Worm (Caenorhabditis elegans): ENCODE measurements around the gene T19C4.5.
A peak's percentile ranks its signal among the peaks of the same experiment; 100 is the strongest.

T19C4.5 gene

DNA sequence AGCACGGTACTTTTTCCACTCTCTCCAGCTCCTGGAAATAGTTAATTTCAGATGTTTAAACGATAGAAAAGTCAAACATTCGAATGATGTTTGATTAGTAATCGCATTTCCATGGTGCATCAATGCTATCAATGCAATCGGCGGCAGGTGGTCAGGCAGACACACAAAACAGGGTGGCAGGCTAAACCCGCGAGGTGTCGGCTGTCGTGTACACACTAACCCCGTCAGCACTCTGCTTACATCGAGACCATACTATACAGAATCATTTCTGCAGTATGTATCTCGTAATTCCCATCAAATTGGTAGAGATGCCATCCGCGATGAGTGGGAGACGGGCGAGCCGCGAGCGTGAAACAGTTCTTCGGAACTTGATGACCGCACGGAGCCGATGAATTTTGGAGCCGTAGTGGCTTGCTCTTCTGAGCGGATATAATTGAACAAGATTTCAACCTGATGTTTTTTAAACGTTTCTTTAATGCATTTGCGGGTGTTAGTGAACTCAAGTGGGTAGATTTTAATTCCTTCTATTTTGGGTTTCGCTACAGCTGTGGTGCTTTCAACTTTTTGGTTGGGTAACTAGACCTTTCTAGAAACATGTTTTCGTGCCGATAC lies 4.8 kb downstream of the T19C4.5 start:
- TF ChIP-seq rnt-1 (tag; optimal IDR thresholded peaks at IDR 0.05) = peak; percentile 82
- peak; percentile 13 for TF ChIP-seq nhr-77 (tag; optimal IDR thresholded peaks at IDR 0.05)
- 0 out of 2 replicates have a peak, but pooled peaks have one; percentile 2 for TF ChIP-seq ceh-88 (GFP tag; IDR thresholded peaks at IDR 0.05)
- peak in 4 of 6 experiments; percentile 16 to 55 (median 40) for TF ChIP-seq elt-3 (tag; optimal IDR thresholded peaks at IDR 0.05)
- peak; percentile 60 for TF ChIP-seq snu-23 (GFP tag; optimal IDR thresholded peaks at IDR 0.05)
- peak; percentile 46 for TF ChIP-seq grh-1 (GFP tag; IDR thresholded peaks at IDR 0.05)
- peak; percentile 82 for TF ChIP-seq nhr-71 (tag; optimal IDR thresholded peaks at IDR 0.05)
- TF ChIP-seq nhr-20 (tag; optimal IDR thresholded peaks at IDR 0.05) = peak; percentile 74
- TF ChIP-seq nhr-85 (tag) = peak; percentile 86
- peak; percentile 10 for TF ChIP-seq xbp-1 (tag; optimal IDR thresholded peaks at IDR 0.05)
- peak; percentile 32 for TF ChIP-seq lin-13 (GFP tag; optimal IDR thresholded peaks at IDR 0.05)
- peak; percentile 88 for TF ChIP-seq nhr-19 (GFP tag; conservative IDR thresholded peaks at IDR 0.05)
- TF ChIP-seq elt-2 (tag; optimal IDR thresholded peaks at IDR 0.05) = peak; percentile 93
- peak in 1 of 2 experiments; percentile 29 for TF ChIP-seq lin-35 (GFP tag; optimal IDR thresholded peaks at IDR 0.05)
- TF ChIP-seq swsn-7 (tag; optimal IDR thresholded peaks at IDR 0.05) = peak; percentile 65
- peak; percentile 17 for TF ChIP-seq lin-39 (tag; optimal IDR thresholded peaks at IDR 0.05)
- peak in 1 of 2 experiments; percentile 17 for TF ChIP-seq efl-1 (optimal IDR thresholded peaks at IDR 0.05)
- TF ChIP-seq efl-1 (GFP tag; optimal IDR thresholded peaks at IDR 0.05 in 1 of 2) = peak in 1 of 2 experiments; percentile 85
- TF ChIP-seq snpc-4 (tag; optimal IDR thresholded peaks at IDR 0.05) = peak; percentile 97
- TF ChIP-seq lsy-2 (tag; optimal IDR thresholded peaks at IDR 0.05) = peak in 1 of 2 experiments; percentile 11
- peak; percentile 64 for TF ChIP-seq lin-14 (GFP tag; optimal IDR thresholded peaks at IDR 0.05)
- peak in 1 of 2 experiments; percentile 16 for TF ChIP-seq mdl-1 (tag; optimal IDR thresholded peaks at IDR 0.05)
- TF ChIP-seq nhr-47 (tag; optimal IDR thresholded peaks at IDR 0.05) = peak; percentile 76
- TF ChIP-seq nhr-90 (tag; optimal IDR thresholded peaks at IDR 0.05; ENCODE audit: poor library complexity) = peak; percentile 82

DNA sequence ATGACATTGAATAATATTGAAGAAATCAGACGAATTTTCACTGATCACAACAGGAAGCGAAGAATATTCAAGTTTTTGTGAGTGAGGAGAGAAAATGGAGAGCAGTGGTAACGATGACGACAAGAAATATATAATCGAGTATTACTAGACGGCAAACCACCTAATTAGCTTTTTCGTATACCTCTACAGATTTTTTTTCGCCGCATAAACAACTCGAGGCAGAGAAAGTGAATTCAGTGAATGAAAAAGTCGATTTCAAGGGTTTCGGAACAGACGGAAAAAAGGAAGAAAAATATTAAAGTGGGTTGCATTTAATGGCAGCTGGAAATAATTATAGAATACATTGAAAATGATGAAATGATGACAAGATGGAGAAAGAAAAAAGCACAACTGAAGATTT lies 5.6 kb downstream of the T19C4.5 start, which contains the start of gene gpa-1:
gpa-1 (minus strand) TSS at position 101 of the 400 bp plus-strand sequence.
- TF ChIP-seq fos-1 (tag; optimal IDR thresholded peaks at IDR 0.05) = no peak
- no peak for TF ChIP-seq ama-1 (optimal IDR thresholded peaks at IDR 0.05)
- peak; percentile 20 for TF ChIP-seq fkh-8 (tag; optimal IDR thresholded peaks at IDR 0.05)
- TF ChIP-seq lin-13 (GFP tag; optimal IDR thresholded peaks at IDR 0.05) = no peak

DNA sequence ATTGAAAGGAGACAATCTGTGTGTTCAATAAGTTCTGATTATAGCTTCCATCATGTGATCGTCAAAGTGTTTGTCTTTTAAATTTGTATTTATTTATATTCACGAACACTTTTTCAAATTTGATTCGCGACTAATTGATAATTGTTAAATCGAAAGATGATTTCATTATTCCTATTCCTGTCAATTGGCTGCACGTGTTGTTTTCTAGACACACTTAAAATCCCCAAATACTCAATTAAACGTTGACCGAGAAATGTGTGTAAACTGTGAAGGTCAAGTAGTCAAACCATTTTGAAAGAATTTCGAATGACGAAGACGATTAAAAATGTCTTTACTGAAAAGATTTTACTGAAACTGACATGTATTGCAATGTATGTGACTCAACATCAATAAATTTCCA lies 8.9 kb downstream of the T19C4.5 start:
- TF ChIP-seq efl-1 (optimal IDR thresholded peaks at IDR 0.05) = no peak
- TF ChIP-seq efl-1 (GFP tag; optimal IDR thresholded peaks at IDR 0.05 in 1 of 2) = peak in 1 of 2 experiments; percentile 8
- TF ChIP-seq elt-3 (tag; optimal IDR thresholded peaks at IDR 0.05) = peak in 1 of 6 experiments; percentile 3
- no peak for TF ChIP-seq ama-1 (optimal IDR thresholded peaks at IDR 0.05)
- TF ChIP-seq nhr-20 (tag; optimal IDR thresholded peaks at IDR 0.05) = peak; percentile 24
- peak; percentile 51 for TF ChIP-seq lin-14 (GFP tag; optimal IDR thresholded peaks at IDR 0.05)
- TF ChIP-seq egl-27 (tag; optimal IDR thresholded peaks at IDR 0.05) = no peak
- TF ChIP-seq dpl-1 (GFP tag; optimal IDR thresholded peaks at IDR 0.05) = no peak
- TF ChIP-seq nhr-85 (tag) = peak; percentile 89
- TF ChIP-seq lin-15B (tag; optimal IDR thresholded peaks at IDR 0.05) = no peak

DNA sequence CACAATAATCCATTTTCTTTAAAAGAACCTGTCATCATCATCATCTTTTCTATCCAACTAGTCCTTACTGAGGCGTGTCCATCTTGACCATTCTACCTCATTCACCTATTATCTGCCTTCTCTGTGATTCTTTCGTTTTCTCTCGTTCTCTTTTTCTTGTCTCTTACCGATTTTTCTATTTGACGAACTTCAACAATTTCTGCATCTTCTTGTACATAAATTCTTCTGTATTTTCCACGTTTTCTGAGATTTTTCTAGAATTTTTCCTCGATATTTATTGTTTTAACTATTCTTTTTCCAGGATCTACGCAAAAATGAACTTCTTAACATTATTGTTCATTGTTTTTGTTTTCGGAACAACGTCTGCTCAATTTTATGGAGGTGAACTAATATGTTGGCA lies 10.9 kb downstream of the T19C4.5 start, which contains the start of gene cnc-10:
cnc-10 (plus strand) TSS at position 301 of the 400 bp plus-strand sequence.
- TF ChIP-seq efl-3 (GFP tag; optimal IDR thresholded peaks at IDR 0.05) (no peak), egl-27 (tag; optimal IDR thresholded peaks at IDR 0.05) (no peak), nhr-71 (tag; optimal IDR thresholded peaks at IDR 0.05) (no peak), mef-2 (tag; optimal IDR thresholded peaks at IDR 0.05) (no peak), mep-1 (tag; optimal IDR thresholded peaks at IDR 0.05) (no peak), snpc-4 (tag; optimal IDR thresholded peaks at IDR 0.05) (no peak), snu-23 (GFP tag; optimal IDR thresholded peaks at IDR 0.05) (peak; percentile 16), mdl-1 (tag; optimal IDR thresholded peaks at IDR 0.05) (no peak), elt-3 (tag; optimal IDR thresholded peaks at IDR 0.05) (peak in 1 of 6 experiments; percentile 18), dpl-1 (GFP tag; optimal IDR thresholded peaks at IDR 0.05) (no peak), pqm-1 (tag; optimal IDR thresholded peaks at IDR 0.05) (no peak), blmp-1 (tag; optimal IDR thresholded peaks at IDR 0.05) (peak; percentile 42), tlp-1 (tag; optimal IDR thresholded peaks at IDR 0.05) (no peak), lin-14 (GFP tag; optimal IDR thresholded peaks at IDR 0.05) (peak; percentile 11)

Measured in whole organism, L1 larva.